Worm (Caenorhabditis elegans): ENCODE measurements around the gene F31B12.4.

DNA sequence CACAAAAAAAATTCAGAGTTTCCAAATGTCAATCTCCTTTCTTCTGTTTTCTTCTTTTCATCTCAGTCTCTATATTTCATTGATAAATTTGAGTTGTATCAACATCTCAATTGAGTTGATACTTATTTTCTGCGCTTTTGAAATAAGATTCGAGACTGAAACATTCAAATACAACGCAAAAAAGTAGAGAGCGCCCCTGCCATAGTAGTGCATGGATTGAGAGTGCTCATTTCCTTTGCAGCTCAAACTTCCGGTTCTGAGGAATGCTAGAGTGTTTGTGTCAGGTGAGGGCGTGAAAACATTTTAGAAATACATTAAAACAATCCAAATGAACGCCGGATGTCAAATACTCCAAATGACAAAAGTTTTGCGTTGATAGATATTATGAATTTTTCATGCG is 41.2 kb upstream of the F31B12.4 start:
- TF ChIP-seq hnd-1 (tag; optimal IDR thresholded peaks at IDR 0.05) (no peak), hmg-4 (GFP tag; optimal IDR thresholded peaks at IDR 0.05) (no peak), ceh-13 (GFP tag; optimal IDR thresholded peaks at IDR 0.05) (no peak), ama-1 (optimal IDR thresholded peaks at IDR 0.05) (no peak), ets-7 (tag; optimal IDR thresholded peaks at IDR 0.05) (no peak)
